Fruit fly (Drosophila melanogaster): ENCODE data around the gene RpS13.
A peak's percentile ranks its signal among the peaks of the same experiment; 100 is the strongest.

The RpS13 gene

dm6 chr2L:8376717-8377116 lies 12.3 kb upstream of the RpS13 start, which contains the start of the genes CG13390 and CG17294 (continued):
- TF ChIP-seq lbe (GFP tag; optimal IDR thresholded peaks at IDR 0.05) (peak; percentile 99), p53 (GFP tag; optimal IDR thresholded peaks at IDR 0.05) (peak; percentile 23), MTF-1 (GFP tag; optimal IDR thresholded peaks at IDR 0.05; ENCODE audit: borderline replicate concordance) (peak; percentile 99), pan (optimal IDR thresholded peaks at IDR 0.05) (no peak), pan (GFP tag; optimal IDR thresholded peaks at IDR 0.05 in 1 of 2, IDR thresholded peaks at IDR 0.05 in 1 of 2) (peak in 1 of 2 experiments; percentile 100), ems (GFP tag; optimal IDR thresholded peaks at IDR 0.05) (peak; percentile 97), unc-4 (GFP tag; IDR thresholded peaks at IDR 0.05; ENCODE audit: partially characterized antibody) (peak; percentile 88), Gug (GFP tag; IDR thresholded peaks at IDR 0.05) (peak; percentile 99), CG12236 (GFP tag; optimal IDR thresholded peaks at IDR 0.05) (peak; percentile 85), D19A (tag; optimal IDR thresholded peaks at IDR 0.05) (peak; percentile 98), Pdp1 (GFP tag; optimal IDR thresholded peaks at IDR 0.05) (peak; percentile 96 to 97), Xbp1 (GFP tag; optimal IDR thresholded peaks at IDR 0.05) (peak; percentile 100), CG13123 (GFP tag; optimal IDR thresholded peaks at IDR 0.05) (peak; percentile 98), oc (tag; optimal IDR thresholded peaks at IDR 0.05) (peak; percentile 100), CG3281 (GFP tag; optimal IDR thresholded peaks at IDR 0.05) (peak; percentile 100), zfh1 (GFP tag; IDR thresholded peaks at IDR 0.05) (peak; percentile 100), sqz (GFP tag; optimal IDR thresholded peaks at IDR 0.05) (peak; percentile 99), mam (GFP tag; optimal IDR thresholded peaks at IDR 0.05) (peak; percentile 97), Hr78 (GFP tag; optimal IDR thresholded peaks at IDR 0.05) (peak in 1 of 2 experiments; percentile 97), CG3065 (GFP tag; optimal IDR thresholded peaks at IDR 0.05) (peak; percentile 97), phol (tag; optimal IDR thresholded peaks at IDR 0.05) (peak; percentile 99), CG31441 (GFP tag; IDR thresholded peaks at IDR 0.05) (peak; percentile 100), maf-S (GFP tag; optimal IDR thresholded peaks at IDR 0.05) (peak; percentile 94), schlank (tag; optimal IDR thresholded peaks at IDR 0.05) (peak; percentile 98), CG2129 (GFP tag; IDR thresholded peaks at IDR 0.05; ENCODE audit: partially characterized antibody) (peak; percentile 51; the same call in 1 of the 2 replicates), CG9876 (GFP tag; optimal IDR thresholded peaks at IDR 0.05) (peak; percentile 55), odd (GFP tag; optimal IDR thresholded peaks at IDR 0.05) (peak; percentile 99), klu (GFP tag; IDR thresholded peaks at IDR 0.05) (peak; percentile 99), CG11398 (GFP tag; optimal IDR thresholded peaks at IDR 0.05) (peak; percentile 78), sima (GFP tag; optimal IDR thresholded peaks at IDR 0.05) (peak; percentile 89), tx (GFP tag; optimal IDR thresholded peaks at IDR 0.05) (peak; percentile 89), prd (optimal IDR thresholded peaks at IDR 0.05) (no peak), prd (GFP tag; IDR thresholded peaks at IDR 0.05) (peak; percentile 100), grn (GFP tag; optimal IDR thresholded peaks at IDR 0.05) (peak; percentile 92), amos (GFP tag; IDR thresholded peaks at IDR 0.05; ENCODE audit: partially characterized antibody) (peak; percentile 73), bcd (GFP tag; optimal IDR thresholded peaks at IDR 0.05) (peak; percentile 99), lilli (GFP tag; optimal IDR thresholded peaks at IDR 0.05) (peak; percentile 99), B-H1 (GFP tag; IDR thresholded peaks at IDR 0.05) (peak; percentile 99), Spps (tag; optimal IDR thresholded peaks at IDR 0.05) (peak; percentile 99), ewg (GFP tag; optimal IDR thresholded peaks at IDR 0.05) (peak; percentile 98), CG13296 (GFP tag; optimal IDR thresholded peaks at IDR 0.05) (peak; percentile 100), CG34422 (GFP tag; IDR thresholded peaks at IDR 0.05) (peak; percentile 100), Taf1 (GFP tag; IDR thresholded peaks at IDR 0.05) (peak; percentile 99), Trl (optimal IDR thresholded peaks at IDR 0.05) (no peak), Trl (GFP tag; optimal IDR thresholded peaks at IDR 0.05) (peak; percentile 92), CG11504 (tag; optimal IDR thresholded peaks at IDR 0.05) (peak; percentile 98), hth (optimal IDR thresholded peaks at IDR 0.05) (no peak), CG2889 (GFP tag; IDR thresholded peaks at IDR 0.05) (peak; percentile 99), D19B (GFP tag; optimal IDR thresholded peaks at IDR 0.05) (peak; percentile 97), CG3163 (GFP tag; optimal IDR thresholded peaks at IDR 0.05) (peak; percentile 71), sisA (GFP tag; IDR thresholded peaks at IDR 0.05) (peak; percentile 100), zen (tag; optimal IDR thresholded peaks at IDR 0.05) (peak; percentile 99)

Data from whole organism, embryonic.